Fruit fly (Drosophila melanogaster) whole organism, embryonic: ENCODE measurements around the gene Mis12.
A peak's percentile ranks its signal among the peaks of the same experiment; 100 is the strongest.

ENCODE experiments used
- Asciz ChIP-seq: fragments of 200-800 bp; sonication (Bioruptor generic); optimal IDR thresholded peaks from 2 replicates; lab custom pipeline; 2017; ENCODE audit warnings: missing biosample characterization, mild to moderate bottlenecking, missing genetic modification characterization, missing genetic modification reagents
- Awh ChIP-seq: fragments of 200-800 bp; sonication (Bioruptor generic); IDR thresholded peaks from 2 replicates; pipeline ENCODE4, ENCODE4 v1.3.6; 2022; ENCODE audit warnings: missing biosample characterization, missing genetic modification characterization
- BEAF-32 ChIP-seq: fragments of 200-800 bp; sonication (Bioruptor generic); optimal IDR thresholded peaks from 3 replicates; lab custom pipeline; 2017; ENCODE audit warnings: missing biosample characterization, missing genetic modification characterization, mild to moderate bottlenecking, moderate library complexity, missing genetic modification reagents
- Blimp-1 ChIP-seq: fragments of 200-800 bp; sonication (Bioruptor generic); optimal IDR thresholded peaks from 3 replicates; lab custom pipeline; 2018; ENCODE audit warnings: missing biosample characterization, missing genetic modification characterization, mild to moderate bottlenecking, moderate library complexity, missing genetic modification reagents
- Bteb2 ChIP-seq: fragments of 200-800 bp; sonication (Bioruptor generic); optimal IDR thresholded peaks from 2 replicates; lab custom pipeline; 2016; ENCODE audit warnings: missing biosample characterization, missing genetic modification characterization
- CG1024 ChIP-seq: fragments of 200-800 bp; sonication (Bioruptor generic); IDR thresholded peaks from 2 replicates; pipeline ENCODE4 v1.3.6; 2022; ENCODE audit warnings: missing biosample characterization, missing genetic modification characterization
- CG10431 ChIP-seq: fragments of 200-800 bp; sonication (Bioruptor generic); optimal IDR thresholded peaks from 3 replicates; lab custom pipeline; 2018; ENCODE audit warnings: missing biosample characterization, mild to moderate bottlenecking, missing genetic modification characterization
- CG12071 ChIP-seq: fragments of 200-800 bp; sonication (Bioruptor generic); optimal IDR thresholded peaks from 3 replicates; lab custom pipeline; 2018; ENCODE audit warnings: missing biosample characterization, mild to moderate bottlenecking, missing genetic modification characterization
- CG14667 ChIP-seq: fragments of 200-800 bp; sonication (Bioruptor generic); IDR thresholded peaks from 2 replicates; pipeline ENCODE4 v1.3.6; 2022; ENCODE audit warnings: missing biosample characterization, missing genetic modification characterization
- CG15479 ChIP-seq: fragments of 200-800 bp; sonication (Bioruptor generic); optimal IDR thresholded peaks from 3 replicates; lab custom pipeline; 2019; ENCODE audit warnings: missing biosample characterization, mild to moderate bottlenecking, missing genetic modification characterization, moderate library complexity
- CG15601 ChIP-seq: fragments of 200-800 bp; sonication (Bioruptor generic); optimal IDR thresholded peaks from 3 replicates; lab custom pipeline; 2019; ENCODE audit warnings: missing biosample characterization, mild to moderate bottlenecking, missing genetic modification characterization, moderate library complexity
- CG1647 ChIP-seq: fragments of 200-800 bp; sonication (Bioruptor generic); optimal IDR thresholded peaks from 3 replicates; lab custom pipeline; 2016; ENCODE audit warnings: missing biosample characterization, missing genetic modification characterization
- CG17912 ChIP-seq: fragments of 200-800 bp; sonication (Bioruptor generic); optimal IDR thresholded peaks from 2 replicates; lab custom pipeline; 2018; ENCODE audit warnings: missing biosample characterization, mild to moderate bottlenecking, missing genetic modification characterization
- CG18476 ChIP-seq: fragments of 200-800 bp; sonication (Bioruptor generic); optimal IDR thresholded peaks from 2 replicates; lab custom pipeline; 2016; ENCODE audit warnings: missing biosample characterization, mild to moderate bottlenecking, missing genetic modification characterization
- CG2712 ChIP-seq: fragments of 200-800 bp; optimal IDR thresholded peaks from 3 replicates; lab custom pipeline; 2019; ENCODE audit warnings: missing biosample characterization, mild to moderate bottlenecking, missing genetic modification characterization, moderate library complexity
- CG31365 ChIP-seq: fragments of 200-800 bp; sonication (Bioruptor generic); optimal IDR thresholded peaks from 2 replicates; lab custom pipeline; 2018; ENCODE audit warnings: missing biosample characterization, mild to moderate bottlenecking, missing genetic modification characterization
- CG42726 ChIP-seq: fragments of 200-800 bp; sonication (Bioruptor generic); IDR thresholded peaks from 2 replicates; pipeline ENCODE4 v1.3.6; 2022; ENCODE audit warnings: missing biosample characterization, missing genetic modification characterization; ENCODE audit not compliant: partially characterized antibody
- CG5245 ChIP-seq: fragments of 200-800 bp; sonication (Bioruptor generic); optimal IDR thresholded peaks from 3 replicates; lab custom pipeline; 2016; ENCODE audit warnings: missing biosample characterization, missing genetic modification characterization
- CG6791 ChIP-seq: fragments of 200-800 bp; sonication (Bioruptor generic); IDR thresholded peaks from 3 replicates; pipeline ENCODE4 v1.3.6; 2022; ENCODE audit warnings: missing biosample characterization, missing genetic modification characterization; ENCODE audit not compliant: partially characterized antibody
- CG7556 ChIP-seq: fragments of 200-800 bp; sonication (Bioruptor generic); optimal IDR thresholded peaks from 2 replicates; lab custom pipeline; 2017; ENCODE audit warnings: missing biosample characterization, mild to moderate bottlenecking, missing genetic modification characterization
- CG8359 ChIP-seq: fragments of 200-800 bp; sonication (Bioruptor generic); optimal IDR thresholded peaks from 2 replicates; lab custom pipeline; 2017; ENCODE audit warnings: missing biosample characterization, mild to moderate bottlenecking, missing genetic modification characterization, borderline replicate concordance
- CG8478 ChIP-seq: fragments of >200 bp; optimal IDR thresholded peaks from 2 replicates; lab custom pipeline; 2018
- CG9817 ChIP-seq: fragments of 200-800 bp; sonication (Bioruptor generic); optimal IDR thresholded peaks from 2 replicates; lab custom pipeline; 2018; ENCODE audit warnings: missing biosample characterization, mild to moderate bottlenecking, missing genetic modification characterization, moderate library complexity
- D19B ChIP-seq: fragments of 200-800 bp; sonication (Bioruptor generic); optimal IDR thresholded peaks from 2 replicates; lab custom pipeline; 2017; ENCODE audit warnings: missing biosample characterization, mild to moderate bottlenecking, missing genetic modification characterization
- HmgD ChIP-seq: fragments of 200-800 bp; sonication (Bioruptor generic); optimal IDR thresholded peaks from 3 replicates; lab custom pipeline; 2016; ENCODE audit warnings: missing biosample characterization, missing genetic modification characterization
- Hr39 ChIP-seq: fragments of >200 bp; optimal IDR thresholded peaks from 2 replicates; lab custom pipeline; 2017
- Lhr ChIP-seq: fragments of 200-800 bp; sonication (Bioruptor generic); optimal IDR thresholded peaks from 3 replicates; lab custom pipeline; 2017; ENCODE audit warnings: mild to moderate bottlenecking, missing biosample characterization, missing genetic modification reagents, missing genetic modification characterization
- MESR4 ChIP-seq: fragments of 200-800 bp; sonication (Bioruptor generic); optimal IDR thresholded peaks from 2 replicates; lab custom pipeline; 2018; ENCODE audit warnings: missing biosample characterization, mild to moderate bottlenecking, missing genetic modification characterization, moderate library complexity
- MTF-1 ChIP-seq: fragments of 200-800 bp; sonication (Bioruptor generic); optimal IDR thresholded peaks from 2 replicates; lab custom pipeline; 2018; ENCODE audit warnings: missing biosample characterization, mild to moderate bottlenecking, missing genetic modification characterization, borderline replicate concordance
- Nf-YB ChIP-seq: fragments of 200-800 bp; sonication (Bioruptor generic); optimal IDR thresholded peaks from 3 replicates; lab custom pipeline; 2019; ENCODE audit warnings: missing biosample characterization, mild to moderate bottlenecking, missing genetic modification characterization, moderate library complexity
- Ptx1 ChIP-seq: fragments of 200-800 bp; sonication (Bioruptor generic); IDR thresholded peaks from 2 replicates; pipeline ENCODE4 v1.3.6; 2022; ENCODE audit warnings: missing biosample characterization, missing genetic modification characterization
- al ChIP-seq: fragments of 200-800 bp; sonication (Bioruptor generic); IDR thresholded peaks from 2 replicates; pipeline ENCODE4 v1.3.6; 2022; ENCODE audit warnings: missing biosample characterization, missing genetic modification characterization
- ase ChIP-seq: fragments of 200-800 bp; sonication (Bioruptor generic); IDR thresholded peaks from 3 replicates; pipeline ENCODE4 v1.3.6; 2022; ENCODE audit warnings: missing biosample characterization, missing genetic modification characterization
- bowl ChIP-seq: fragments of 200-800 bp; sonication (Bioruptor generic); IDR thresholded peaks from 2 replicates; pipeline ENCODE4 v1.3.6; 2022; ENCODE audit warnings: missing biosample characterization, missing genetic modification characterization
- cas ChIP-seq: fragments of 200-800 bp; sonication (Bioruptor generic); IDR thresholded peaks from 2 replicates; pipeline ENCODE4 v1.3.6; 2022; ENCODE audit warnings: missing biosample characterization, missing genetic modification characterization
- ci ChIP-seq: fragments of 200-800 bp; sonication (Bioruptor generic); IDR thresholded peaks from 3 replicates; pipeline ENCODE4 v1.3.6; 2022; ENCODE audit warnings: missing biosample characterization, missing genetic modification characterization
- corto ChIP-seq: fragments of 200-800 bp; sonication (Bioruptor generic); optimal IDR thresholded peaks from 2 replicates; lab custom pipeline; 2016; ENCODE audit warnings: missing biosample characterization, mild to moderate bottlenecking, missing genetic modification characterization, moderate library complexity
- crp ChIP-seq, 2 experiments: fragments of 200-800 bp; sonication (Bioruptor generic); optimal IDR thresholded peaks; 2 replicates in 1 of 2; 3 replicates in 1 of 2; lab custom pipeline; 2017; ENCODE audit warnings: missing biosample characterization in 2 of 2, missing genetic modification characterization in 2 of 2, mild to moderate bottlenecking in 1 of 2, moderate library complexity in 1 of 2
- exex ChIP-seq: fragments of 200-800 bp; sonication (Bioruptor generic); optimal IDR thresholded peaks from 4 replicates; lab custom pipeline; 2018; ENCODE audit warnings: missing biosample characterization, mild to moderate bottlenecking, missing genetic modification characterization, moderate library complexity
- fd96Cb ChIP-seq: fragments of 200-800 bp; sonication (Bioruptor generic); optimal IDR thresholded peaks from 2 replicates; lab custom pipeline; 2018; ENCODE audit warnings: missing biosample characterization, mild to moderate bottlenecking, missing genetic modification characterization, moderate library complexity
- lmd ChIP-seq: fragments of 200-800 bp; sonication (Bioruptor generic); IDR thresholded peaks from 2 replicates; pipeline ENCODE4 v1.3.6; 2022; ENCODE audit warnings: missing biosample characterization, missing genetic modification characterization
- lov ChIP-seq, 2 experiments: fragments of 200-800 bp in 1 of 2; fragments of >200 bp in 1 of 2; sonication (Bioruptor generic) in 1 of 2; IDR thresholded peaks in 1 of 2; optimal IDR thresholded peaks in 1 of 2; 2 replicates in 1 of 2; 3 replicates in 1 of 2; pipeline versions ENCODE4 v1.3.6 to Lab custom; 2017 to 2022; ENCODE audit warnings: missing biosample characterization in 1 of 2, missing genetic modification characterization in 1 of 2
- nerfin-1 ChIP-seq: fragments of 200-800 bp; sonication (Bioruptor generic); optimal IDR thresholded peaks from 3 replicates; lab custom pipeline; 2019; ENCODE audit warnings: missing biosample characterization, mild to moderate bottlenecking, missing genetic modification characterization, moderate library complexity
- p53 ChIP-seq: fragments of 200-800 bp; sonication (Bioruptor generic); optimal IDR thresholded peaks from 2 replicates; lab custom pipeline; 2016; ENCODE audit warnings: missing biosample characterization, missing genetic modification characterization
- peb ChIP-seq: fragments of 200-800 bp; sonication (Bioruptor generic); IDR thresholded peaks from 2 replicates; pipeline ENCODE4 v1.3.6; 2022; ENCODE audit warnings: missing biosample characterization, missing genetic modification characterization
- salm ChIP-seq: fragments of 200-800 bp; sonication (Bioruptor generic); optimal IDR thresholded peaks from 2 replicates; lab custom pipeline; 2018; ENCODE audit warnings: missing biosample characterization, mild to moderate bottlenecking, missing genetic modification characterization
- so ChIP-seq: fragments of 200-800 bp; sonication (Bioruptor generic); IDR thresholded peaks from 3 replicates; pipeline ENCODE4 v1.3.6; 2022; ENCODE audit warnings: missing biosample characterization, missing genetic modification characterization
- stwl ChIP-seq: fragments of 200-800 bp; sonication (Bioruptor generic); optimal IDR thresholded peaks from 3 replicates; lab custom pipeline; 2018; ENCODE audit warnings: missing biosample characterization, mild to moderate bottlenecking, missing genetic modification characterization, moderate library complexity
- tap ChIP-seq: fragments of 200-800 bp; optimal IDR thresholded peaks from 3 replicates; lab custom pipeline; 2019; ENCODE audit warnings: missing biosample characterization, mild to moderate bottlenecking, missing genetic modification characterization, moderate library complexity
- tin ChIP-seq: fragments of 200-800 bp; sonication (Bioruptor generic); optimal IDR thresholded peaks from 3 replicates; lab custom pipeline; 2016; ENCODE audit warnings: missing biosample characterization, missing genetic modification characterization

Mis12 gene

DNA sequence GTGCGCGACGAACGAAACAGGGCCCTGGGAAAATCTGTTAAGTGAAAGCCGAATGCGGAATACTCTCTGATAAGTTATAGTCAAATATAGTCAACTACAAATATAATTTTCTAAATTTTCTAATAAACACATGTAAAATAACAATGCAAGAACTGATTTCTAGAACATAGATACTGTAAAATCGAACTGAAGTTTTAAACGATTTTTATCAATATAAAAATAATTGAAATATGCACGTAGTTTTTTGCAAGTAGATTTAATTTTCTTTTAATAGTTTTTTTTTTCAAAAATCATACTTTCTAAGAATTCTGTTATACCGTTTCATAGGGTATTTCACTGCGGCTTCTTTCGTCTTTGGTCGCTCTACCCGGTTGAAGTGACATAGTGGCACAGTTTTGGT lies 39.5 kb upstream of the Mis12 start (continued):
- TF ChIP-seq D19B (GFP tag; lab: Kevin White, UChicago) (peak; percentile 27), CG10431 (GFP tag; lab: Kevin White, UChicago) (peak; percentile 81), CG8359 (peak; percentile 38), tap (tag; lab: Kevin White, UChicago) (peak; percentile 83), CG42726 (GFP tag; lab: Robert Waterston, UW) (no peak), so (GFP tag; lab: Robert Waterston, UW) (peak; percentile 77; the same call in 1 of the 3 replicates), crp (GFP tag; optimal IDR thresholded peaks at IDR 0.05; lab: Kevin White, UChicago) (peak in 1 of 2 experiments; percentile 41), stwl (tag; lab: Kevin White, UChicago) (no peak), CG9817 (peak; percentile 70), CG5245 (GFP tag; lab: Kevin White, UChicago) (peak; percentile 59), CG12071 (GFP tag; lab: Kevin White, UChicago) (peak; percentile 19), ci (GFP tag; lab: Robert Waterston, UW) (peak; percentile 77; the same call in 1 of the 3 replicates), exex (peak; percentile 42), Asciz (GFP tag; lab: Kevin White, UChicago) (peak; percentile 92), CG1024 (no peak), lov (optimal IDR thresholded peaks at IDR 0.05; lab: Kevin White, UChicago) (no peak), lov (GFP tag; IDR thresholded peaks at IDR 0.05; lab: Robert Waterston, UW) (peak; percentile 41; the same call in 1 of the 3 replicates), lmd (peak; percentile 78), BEAF-32 (GFP tag; lab: Kevin White, UChicago) (no peak), CG18476 (GFP tag; lab: Kevin White, UChicago) (peak; percentile 75), Hr39 (lab: Kevin White, UChicago) (no peak), tin (GFP tag; lab: Kevin White, UChicago) (peak; percentile 78), fd96Cb (tag; lab: Kevin White, UChicago) (peak; percentile 92), HmgD (GFP tag; lab: Kevin White, UChicago) (no peak), al (no peak), nerfin-1 (peak; percentile 93), MTF-1 (GFP tag; lab: Kevin White, UChicago) (peak; percentile 15), Ptx1 (GFP tag; lab: Robert Waterston, UW) (peak; percentile 77), Bteb2 (GFP tag; lab: Kevin White, UChicago) (peak; percentile 65), CG31365 (tag; lab: Kevin White, UChicago) (no peak), cas (GFP tag; lab: Robert Waterston, UW) (0 out of 2 replicates have a peak, but pooled peaks have one; percentile 17), CG2712 (tag; lab: Kevin White, UChicago) (peak; percentile 85), CG6791 (GFP tag; lab: Robert Waterston, UW) (no peak), salm (peak; percentile 64), bowl (GFP tag; lab: Robert Waterston, UW) (peak; percentile 29; the same call in 1 of the 2 replicates), CG8478 (no peak), corto (GFP tag; lab: Kevin White, UChicago) (no peak), ase (GFP tag; lab: Robert Waterston, UW) (peak; percentile 52; the same call in 2 of the 3 replicates), CG15601 (tag; lab: Kevin White, UChicago) (peak; percentile 89), Lhr (peak; percentile 62), Blimp-1 (peak; percentile 93), CG17912 (GFP tag; lab: Kevin White, UChicago) (no peak), peb (GFP tag; lab: Robert Waterston, UW) (peak; percentile 52), Nf-YB (GFP tag; lab: Kevin White, UChicago) (peak; percentile 77), p53 (GFP tag; lab: Kevin White, UChicago) (no peak), Awh (GFP tag; lab: Robert Waterston, UW) (peak; percentile 54; the same call in 1 of the 2 replicates), MESR4 (GFP tag; lab: Kevin White, UChicago) (no peak), CG7556 (GFP tag; lab: Kevin White, UChicago) (peak; percentile 91), CG1647 (GFP tag; lab: Kevin White, UChicago) (no peak), CG15479 (GFP tag; lab: Kevin White, UChicago) (no peak), CG14667 (GFP tag; lab: Robert Waterston, UW) (peak; percentile 43)
